Worm (Caenorhabditis elegans) whole organism, L4 larva: ENCODE measurements around the gene ain-1.

Experiments used
- lin-13 ChIP-seq: fragments of 150-350 bp; optimal IDR thresholded peaks from 2 replicates; lab custom pipeline; 2014; ENCODE audit warnings: missing biosample characterization, missing genetic modification reagents, missing genetic modification characterization
- nhr-11 ChIP-seq: fragments of 150-350 bp; optimal IDR thresholded peaks from 2 replicates; lab custom pipeline; 2014; ENCODE audit warnings: missing biosample characterization, missing genetic modification characterization

- TF ChIP-seq nhr-11 (tag; lab: Kevin White, UChicago) (no peak), lin-13 (GFP tag; lab: Kevin White, UChicago) (no peak)
Measured at ce11 chrX:16602457-16602856, 10.8 kb upstream of the ain-1 start, which contains the start of gene F59C12.4.
